Fruit fly (Drosophila melanogaster) whole organism, embryonic: ENCODE results near the gene Atg6.

Source experiments
- Adf1 ChIP-seq: fragments of 200-800 bp; sonication (Bioruptor generic); IDR thresholded peaks from 2 replicates; pipeline ENCODE4 v1.3.6; 2022; ENCODE audit warnings: missing biosample characterization, missing genetic modification characterization
- CG10959 ChIP-seq: fragments of 200-800 bp; sonication (Bioruptor generic); IDR thresholded peaks from 2 replicates; pipeline ENCODE4 v1.3.6; 2022; ENCODE audit warnings: missing biosample characterization, missing genetic modification characterization
- CG11560 ChIP-seq: fragments of 200-800 bp; sonication (Bioruptor generic); IDR thresholded peaks from 3 replicates; pipeline ENCODE4 v1.3.6; 2022; ENCODE audit warnings: missing biosample characterization, missing genetic modification characterization
- CG11695 ChIP-seq: fragments of 200-800 bp; sonication (Bioruptor generic); IDR thresholded peaks from 3 replicates; pipeline ENCODE4 v1.3.6; 2022; ENCODE audit warnings: missing biosample characterization, missing genetic modification characterization
- CG12391 ChIP-seq: fragments of 200-800 bp; sonication (Bioruptor generic); optimal IDR thresholded peaks from 3 replicates; lab custom pipeline; 2018; ENCODE audit warnings: missing biosample characterization, mild to moderate bottlenecking, missing genetic modification characterization, moderate library complexity
- CG12769 ChIP-seq: fragments of 200-800 bp; sonication (Bioruptor generic); optimal IDR thresholded peaks from 2 replicates; lab custom pipeline; 2019; ENCODE audit warnings: missing biosample characterization, mild to moderate bottlenecking, missing genetic modification characterization, moderate library complexity
- CG13424 ChIP-seq: fragments of 200-800 bp; sonication (Bioruptor generic); optimal IDR thresholded peaks from 2 replicates; lab custom pipeline; 2019; ENCODE audit warnings: missing biosample characterization, mild to moderate bottlenecking, missing genetic modification characterization, moderate library complexity
- CG18011 ChIP-seq: fragments of 200-800 bp; sonication (Bioruptor generic); optimal IDR thresholded peaks from 2 replicates; lab custom pipeline; 2017; ENCODE audit warnings: missing biosample characterization, missing genetic modification characterization, mild to moderate bottlenecking, moderate library complexity, missing genotype
- CG2116 ChIP-seq: fragments of 200-800 bp; sonication (Bioruptor generic); optimal IDR thresholded peaks from 3 replicates; lab custom pipeline; 2018; ENCODE audit warnings: missing biosample characterization, mild to moderate bottlenecking, missing genetic modification characterization
- CG2678 ChIP-seq: fragments of 200-800 bp; sonication (Bioruptor generic); optimal IDR thresholded peaks from 3 replicates; lab custom pipeline; 2019; ENCODE audit warnings: missing biosample characterization, mild to moderate bottlenecking, missing genetic modification characterization, moderate library complexity
- CG3281 ChIP-seq: fragments of 200-800 bp; sonication (Bioruptor generic); optimal IDR thresholded peaks from 3 replicates; lab custom pipeline; 2017; ENCODE audit warnings: missing biosample characterization, mild to moderate bottlenecking, missing genetic modification characterization
- CG6689 ChIP-seq: fragments of 200-800 bp; sonication (Bioruptor generic); IDR thresholded peaks from 2 replicates; pipeline ENCODE4 v1.3.6; 2022; ENCODE audit warnings: missing biosample characterization, missing genetic modification characterization
- CG8944 ChIP-seq: fragments of 200-800 bp; sonication (Bioruptor generic); optimal IDR thresholded peaks from 3 replicates; lab custom pipeline; 2016; ENCODE audit warnings: missing biosample characterization, missing genetic modification characterization
- CG9932 ChIP-seq: fragments of 200-800 bp; sonication (Bioruptor generic); IDR thresholded peaks from 2 replicates; pipeline ENCODE4 v1.3.6; 2022; ENCODE audit warnings: missing biosample characterization, missing genetic modification characterization
- Dad ChIP-seq: fragments of 200-800 bp; sonication (Bioruptor generic); optimal IDR thresholded peaks from 3 replicates; lab custom pipeline; 2016; ENCODE audit warnings: missing biosample characterization, missing genetic modification characterization
- Deaf1 ChIP-seq: fragments of 200-800 bp; optimal IDR thresholded peaks from 3 replicates; lab custom pipeline; 2019; ENCODE audit warnings: missing biosample characterization, mild to moderate bottlenecking, missing genetic modification characterization, moderate library complexity
- Dref ChIP-seq: fragments of 200-800 bp; sonication (Bioruptor generic); IDR thresholded peaks from 2 replicates; pipeline ENCODE4 v1.3.6; 2022; ENCODE audit warnings: missing biosample characterization, missing genetic modification characterization
- E2f2 ChIP-seq: fragments of 200-800 bp; sonication (Bioruptor generic); IDR thresholded peaks from 2 replicates; pipeline ENCODE4 v1.3.6; 2022; ENCODE audit warnings: missing biosample characterization, missing genetic modification characterization
- Gsc ChIP-seq: fragments of 200-800 bp; sonication (Bioruptor generic); IDR thresholded peaks from 2 replicates; pipeline ENCODE4 v1.3.6; 2022; ENCODE audit warnings: missing biosample characterization, missing genetic modification characterization
- H15 ChIP-seq: fragments of 200-800 bp; sonication (Bioruptor generic); IDR thresholded peaks from 3 replicates; pipeline ENCODE4 v1.3.6; 2022; ENCODE audit warnings: missing biosample characterization, missing genetic modification characterization
- HHEX ChIP-seq: fragments of 200-800 bp; sonication (Bioruptor generic); optimal IDR thresholded peaks from 3 replicates; lab custom pipeline; 2017; ENCODE audit warnings: missing biosample characterization, mild to moderate bottlenecking, missing genetic modification characterization, missing genetic modification reagents
- HmgZ ChIP-seq: fragments of 200-800 bp; sonication (Bioruptor generic); optimal IDR thresholded peaks from 2 replicates; lab custom pipeline; 2018; ENCODE audit warnings: missing biosample characterization, mild to moderate bottlenecking, missing genetic modification characterization
- Lim3 ChIP-seq: fragments of 200-800 bp; sonication (Bioruptor generic); IDR thresholded peaks from 2 replicates; pipeline ENCODE4 v1.3.6; 2022; ENCODE audit warnings: missing biosample characterization, missing genetic modification characterization
- NFAT ChIP-seq: fragments of 200-800 bp; sonication (Bioruptor generic); IDR thresholded peaks from 2 replicates; pipeline ENCODE4 v1.3.6; 2022; ENCODE audit warnings: missing biosample characterization, missing genetic modification characterization
- Oli ChIP-seq: fragments of 200-800 bp; sonication (Bioruptor generic); optimal IDR thresholded peaks from 2 replicates; lab custom pipeline; 2018; ENCODE audit warnings: missing biosample characterization, mild to moderate bottlenecking, missing genetic modification characterization, moderate library complexity
- Xrp1 ChIP-seq: fragments of 200-800 bp; sonication (Bioruptor generic); IDR thresholded peaks from 2 replicates; pipeline ENCODE4 v1.3.6; 2022; ENCODE audit warnings: missing biosample characterization, missing genetic modification characterization
- YL-1 ChIP-seq: fragments of 200-800 bp; sonication (Bioruptor generic); optimal IDR thresholded peaks from 3 replicates; lab custom pipeline; 2017; ENCODE audit warnings: missing biosample characterization, mild to moderate bottlenecking, missing genetic modification characterization
- ab ChIP-seq: fragments of 200-800 bp; sonication (Bioruptor generic); optimal IDR thresholded peaks from 2 replicates; lab custom pipeline; 2016; ENCODE audit warnings: missing biosample characterization, missing genetic modification characterization
- bcd ChIP-seq: fragments of 200-800 bp; sonication (Bioruptor generic); optimal IDR thresholded peaks from 2 replicates; lab custom pipeline; 2017; ENCODE audit warnings: missing biosample characterization, mild to moderate bottlenecking, missing genetic modification characterization
- bowl ChIP-seq: fragments of 200-800 bp; sonication (Bioruptor generic); IDR thresholded peaks from 2 replicates; pipeline ENCODE4 v1.3.6; 2022; ENCODE audit warnings: missing biosample characterization, missing genetic modification characterization
- caup ChIP-seq: fragments of 200-800 bp; sonication (Bioruptor generic); optimal IDR thresholded peaks from 3 replicates; lab custom pipeline; 2017; ENCODE audit warnings: missing biosample characterization, mild to moderate bottlenecking, missing genetic modification characterization, moderate library complexity; ENCODE audit not compliant: severe bottlenecking
- cg ChIP-seq: fragments of 200-800 bp; sonication (Bioruptor generic); optimal IDR thresholded peaks from 3 replicates; lab custom pipeline; 2019; ENCODE audit warnings: missing biosample characterization, mild to moderate bottlenecking, missing genetic modification characterization, moderate library complexity
- crc ChIP-seq: fragments of 200-800 bp; sonication (Bioruptor generic); optimal IDR thresholded peaks from 2 replicates; lab custom pipeline; 2016; ENCODE audit warnings: missing biosample characterization, missing genetic modification characterization
- exex ChIP-seq: fragments of 200-800 bp; sonication (Bioruptor generic); optimal IDR thresholded peaks from 4 replicates; lab custom pipeline; 2018; ENCODE audit warnings: missing biosample characterization, mild to moderate bottlenecking, missing genetic modification characterization, moderate library complexity
- fru ChIP-seq: fragments of >200 bp; optimal IDR thresholded peaks from 2 replicates; lab custom pipeline; 2017
- ftz-f1 ChIP-seq: fragments of 200-800 bp; sonication (Bioruptor generic); optimal IDR thresholded peaks from 2 replicates; lab custom pipeline; 2016; ENCODE audit warnings: missing biosample characterization, missing genetic modification characterization
- grn ChIP-seq: fragments of 200-800 bp; sonication (Bioruptor generic); optimal IDR thresholded peaks from 3 replicates; lab custom pipeline; 2017; ENCODE audit warnings: missing biosample characterization, missing genetic modification characterization
- gro ChIP-seq: fragments of 200-800 bp; sonication (Bioruptor generic); optimal IDR thresholded peaks from 2 replicates; lab custom pipeline; 2016; ENCODE audit warnings: missing biosample characterization, missing genetic modification characterization
- gsb-n ChIP-seq: fragments of 200-800 bp; sonication (Bioruptor generic); optimal IDR thresholded peaks from 3 replicates; lab custom pipeline; 2018; ENCODE audit warnings: missing biosample characterization, mild to moderate bottlenecking, missing genetic modification characterization
- jumu ChIP-seq: fragments of 200-800 bp; sonication (Bioruptor generic); optimal IDR thresholded peaks from 3 replicates; lab custom pipeline; 2016; ENCODE audit warnings: missing biosample characterization, missing genetic modification characterization
- ken ChIP-seq: fragments of 200-800 bp; sonication (Bioruptor generic); IDR thresholded peaks from 3 replicates; pipeline ENCODE4 v1.3.6; 2022; ENCODE audit warnings: missing biosample characterization, missing genetic modification characterization
- oc ChIP-seq: fragments of 200-800 bp; sonication (Bioruptor generic); optimal IDR thresholded peaks from 2 replicates; lab custom pipeline; 2018; ENCODE audit warnings: missing biosample characterization, mild to moderate bottlenecking, missing genetic modification characterization, moderate library complexity
- psq ChIP-seq: fragments of 200-800 bp; sonication (Bioruptor generic); optimal IDR thresholded peaks from 2 replicates; lab custom pipeline; 2017; ENCODE audit warnings: missing biosample characterization, missing genetic modification characterization
- rib ChIP-seq: fragments of 200-800 bp; sonication (Bioruptor generic); IDR thresholded peaks from 2 replicates; pipeline ENCODE4 v1.3.6; 2022; ENCODE audit warnings: missing biosample characterization, missing genetic modification characterization
- schlank ChIP-seq: fragments of 200-800 bp; sonication (Bioruptor generic); optimal IDR thresholded peaks from 2 replicates; lab custom pipeline; 2018; ENCODE audit warnings: missing biosample characterization, mild to moderate bottlenecking, missing genetic modification characterization
- sens-2 ChIP-seq: fragments of 200-800 bp; sonication (Bioruptor generic); IDR thresholded peaks from 2 replicates; pipeline ENCODE4 v1.3.6; 2022; ENCODE audit warnings: missing biosample characterization, missing genetic modification characterization
- seq ChIP-seq: fragments of 200-800 bp; sonication (Bioruptor generic); IDR thresholded peaks from 2 replicates; pipeline ENCODE4 v1.3.6; 2022; ENCODE audit warnings: missing biosample characterization, missing genetic modification characterization
- slp2 ChIP-seq: fragments of 200-800 bp; sonication (Bioruptor generic); optimal IDR thresholded peaks from 2 replicates; lab custom pipeline; 2016; ENCODE audit warnings: missing biosample characterization, missing genetic modification characterization
- so ChIP-seq: fragments of 200-800 bp; sonication (Bioruptor generic); IDR thresholded peaks from 3 replicates; pipeline ENCODE4 v1.3.6; 2022; ENCODE audit warnings: missing biosample characterization, missing genetic modification characterization
- unc-4 ChIP-seq: fragments of 200-800 bp; sonication (Bioruptor generic); IDR thresholded peaks from 2 replicates; pipeline ENCODE4 v1.3.6; 2022; ENCODE audit warnings: missing biosample characterization, missing genetic modification characterization; ENCODE audit not compliant: partially characterized antibody
- z ChIP-seq: fragments of 200-800 bp; sonication (Bioruptor generic); IDR thresholded peaks from 3 replicates; pipeline ENCODE4 v1.3.6; 2022; ENCODE audit warnings: missing biosample characterization, missing genetic modification characterization

Gene Atg6

dm6 chr3R:24037538-24038265 is 12.9 kb downstream of the Atg6 start, which contains the start of gene spas (continued):
- TF ChIP-seq CG18011 (GFP tag; lab: Kevin White, UChicago) (peak; percentile 25), Dref (peak; percentile 60), unc-4 (GFP tag; lab: Robert Waterston, UW) (peak; percentile 88), Xrp1 (GFP tag; lab: Robert Waterston, UW) (peak; percentile 79), CG11560 (tag; lab: Robert Waterston, UW) (0 out of 3 replicates have a peak, but pooled peaks have one; percentile 30), bcd (GFP tag; lab: Kevin White, UChicago) (peak; percentile 65), CG11695 (0 out of 3 replicates have a peak, but pooled peaks have one; percentile 18), CG13424 (peak; percentile 68), seq (GFP tag; lab: Robert Waterston, UW) (no peak), gro (GFP tag; lab: Kevin White, UChicago) (peak; percentile 14), Adf1 (no peak), HmgZ (tag; lab: Kevin White, UChicago) (peak; percentile 67), CG9932 (peak; percentile 91), gsb-n (no peak), ken (GFP tag; lab: Robert Waterston, UW) (peak; percentile 79), schlank (tag; lab: Kevin White, UChicago) (peak; percentile 22), CG8944 (peak; percentile 58), NFAT (GFP tag; lab: Robert Waterston, UW) (peak; percentile 80), so (GFP tag; lab: Robert Waterston, UW) (no peak), exex (tag; lab: Kevin White, UChicago) (peak; percentile 0), YL-1 (GFP tag; lab: Kevin White, UChicago) (peak; percentile 65), CG12391 (peak; percentile 81), z (no peak), CG12769 (tag; lab: Kevin White, UChicago) (no peak), cg (no peak), jumu (GFP tag; lab: Kevin White, UChicago) (peak; percentile 85), Oli (tag; lab: Kevin White, UChicago) (peak; percentile 26), crc (GFP tag; lab: Kevin White, UChicago) (peak; percentile 16), H15 (peak; percentile 68; the same call in 2 of the 3 replicates), psq (GFP tag; lab: Kevin White, UChicago) (peak; percentile 33), Dad (GFP tag; lab: Kevin White, UChicago) (peak; percentile 58), ftz-f1 (GFP tag; lab: Kevin White, UChicago) (peak; percentile 98), grn (GFP tag; lab: Kevin White, UChicago) (no peak), HHEX (GFP tag; lab: Kevin White, UChicago) (peak; percentile 44), fru (no peak), caup (GFP tag; lab: Kevin White, UChicago) (peak; percentile 34), oc (tag; lab: Kevin White, UChicago) (peak; percentile 26), sens-2 (GFP tag; lab: Robert Waterston, UW) (peak; percentile 53; the same call in 1 of the 2 replicates), ab (GFP tag; lab: Kevin White, UChicago) (no peak), slp2 (GFP tag; lab: Kevin White, UChicago) (peak; percentile 80), Deaf1 (tag; lab: Kevin White, UChicago) (no peak), CG10959 (peak; percentile 61), CG2116 (peak; percentile 63), bowl (no peak), CG6689 (peak; percentile 71), CG2678 (tag; lab: Kevin White, UChicago) (peak; percentile 63), Gsc (GFP tag; lab: Robert Waterston, UW) (peak; percentile 49; the same call in 1 of the 2 replicates), Lim3 (GFP tag; lab: Robert Waterston, UW) (no peak), rib (peak; percentile 79), E2f2 (peak; percentile 61), CG3281 (GFP tag; lab: Kevin White, UChicago) (peak; percentile 50)
